Worm (Caenorhabditis elegans) whole organism, L4 larva: ENCODE results near the gene C03G6.21.

Experiments
- F44E2.7 ChIP-seq: fragments of 200-800 bp; sonication (Bioruptor generic); IDR thresholded peaks from 2 replicates; pipeline ENCODE4 v2.1.2; 2022; ENCODE audit warnings: missing genetic modification characterization, missing compliant biosample characterization
- aly-2 ChIP-seq: sonication (generic microtip); optimal IDR thresholded peaks from 2 replicates; lab custom pipeline; 2018; ENCODE audit warnings: missing biosample characterization, missing genetic modification characterization
- lin-13 ChIP-seq: fragments of 150-350 bp; optimal IDR thresholded peaks from 2 replicates; lab custom pipeline; 2014; ENCODE audit warnings: missing biosample characterization, missing genetic modification reagents, missing genetic modification characterization

DNA sequence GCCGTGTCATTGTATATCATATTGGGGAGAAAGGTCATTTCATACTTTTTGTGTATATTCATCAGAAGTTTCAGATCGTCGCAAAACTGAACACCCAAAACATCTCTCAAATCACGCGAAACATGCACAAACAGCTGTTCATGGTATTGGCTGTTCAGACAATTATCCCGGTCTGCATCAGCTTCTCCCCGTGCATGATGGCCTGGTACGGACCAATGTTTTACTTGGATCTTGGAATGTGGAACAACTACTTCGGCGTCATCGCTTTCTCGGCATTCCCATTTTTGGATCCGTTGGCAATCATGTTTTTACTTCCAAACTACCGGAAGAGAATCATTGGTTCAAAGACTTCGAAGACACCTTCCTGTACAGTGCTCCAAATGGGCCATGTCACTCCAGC lies 46.9 kb upstream of the C03G6.21 start:
- TF ChIP-seq lin-13 (no peak), aly-2 (tag; lab: Kevin White, UChicago) (no peak), F44E2.7 (GFP tag; lab: Robert Waterston, UW) (no peak)
